Worm (Caenorhabditis elegans): Measurements from ENCODE around the gene C01G5.25.

The C01G5.25 gene

DNA sequence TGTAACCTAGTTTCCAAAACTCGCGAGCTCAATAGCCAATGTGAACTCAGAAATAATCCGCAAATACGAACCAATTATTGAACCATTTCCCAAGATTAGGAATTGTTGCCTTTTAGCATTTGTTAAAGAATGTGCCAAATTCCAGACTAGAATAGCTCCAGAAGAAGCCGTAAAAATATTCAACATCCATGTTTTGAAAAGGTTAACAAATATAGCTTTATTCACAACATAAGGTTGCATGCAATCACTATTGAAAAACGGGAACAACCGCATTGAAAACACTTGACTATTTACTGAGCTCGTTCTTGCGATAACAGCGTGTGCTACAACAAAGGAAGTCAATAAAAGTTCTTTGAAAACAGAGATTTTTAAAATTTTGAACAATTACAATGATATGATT lies 15.0 kb upstream of the C01G5.25 start:
- TF ChIP-seq F49E8.2 (tag; optimal IDR thresholded peaks at IDR 0.05; ENCODE audit: insufficient read depth) (peak; percentile 78), Y79H2A.3 (GFP tag; conservative IDR thresholded peaks at IDR 0.05) (no peak; the same call in 1 of the 2 replicates), mes-4 (tag; optimal IDR thresholded peaks at IDR 0.05) (no peak), ceh-40 (GFP tag; IDR thresholded peaks at IDR 0.05) (0 out of 2 replicates have a peak, but pooled peaks have one; percentile 66), F57C9.4 (tag; optimal IDR thresholded peaks at IDR 0.05) (no peak), let-526 (GFP tag; IDR thresholded peaks at IDR 0.05) (no peak), let-607 (tag; optimal IDR thresholded peaks at IDR 0.05) (no peak), tlf-1 (GFP tag; optimal IDR thresholded peaks at IDR 0.05) (no peak), nhr-120 (GFP tag; IDR thresholded peaks at IDR 0.05) (no peak), nfya-2 (GFP tag; IDR thresholded peaks at IDR 0.05) (0 out of 2 replicates have a peak, but pooled peaks have one; percentile 53), Y95B8A.8 (GFP tag; IDR thresholded peaks at IDR 0.05) (no peak), nfya-1 (tag; optimal IDR thresholded peaks at IDR 0.05; ENCODE audit: borderline replicate concordance, insufficient read depth) (no peak), F10E7.11 (tag; optimal IDR thresholded peaks at IDR 0.05) (no peak), ekl-4 (GFP tag; IDR thresholded peaks at IDR 0.05) (peak; percentile 88), unc-130 (GFP tag; optimal IDR thresholded peaks at IDR 0.05) (peak; percentile 59), B0336.3 (GFP tag; IDR thresholded peaks at IDR 0.05) (peak; percentile 63; the same call in 1 of the 2 replicates), aptf-3 (GFP tag; IDR thresholded peaks at IDR 0.05) (no peak), nhr-80 (tag; optimal IDR thresholded peaks at IDR 0.05) (no peak), die-1 (tag; optimal IDR thresholded peaks at IDR 0.05) (peak; percentile 4), bed-1 (GFP tag; IDR thresholded peaks at IDR 0.05) (no peak), chd-7 (tag; optimal IDR thresholded peaks at IDR 0.05) (no peak), T07F8.4 (tag; optimal IDR thresholded peaks at IDR 0.05) (no peak), hlh-26 (GFP tag; conservative IDR thresholded peaks at IDR 0.05) (no peak), dox-1 (GFP tag; IDR thresholded peaks at IDR 0.05) (no peak), madf-10 (tag; optimal IDR thresholded peaks at IDR 0.05) (no peak), T26A5.8 (tag; optimal IDR thresholded peaks at IDR 0.05) (no peak), rpc-1 (optimal IDR thresholded peaks at IDR 0.05) (no peak), rpc-1 (tag; optimal IDR thresholded peaks at IDR 0.05) (no peak), unc-62 (GFP tag; optimal IDR thresholded peaks at IDR 0.05) (no peak), ama-1 (optimal IDR thresholded peaks at IDR 0.05) (no peak), ama-1 (GFP tag; optimal IDR thresholded peaks at IDR 0.05) (peak in 1 of 2 experiments; percentile 35), ceh-58 (GFP tag; IDR thresholded peaks at IDR 0.05) (peak; percentile 85; the same call in 1 of the 2 replicates), lin-35 (GFP tag; optimal IDR thresholded peaks at IDR 0.05) (no peak), nhr-179 (tag; optimal IDR thresholded peaks at IDR 0.05) (no peak), madf-6 (GFP tag; IDR thresholded peaks at IDR 0.05) (peak; percentile 74), lsl-1 (GFP tag; optimal IDR thresholded peaks at IDR 0.05) (peak; percentile 8), him-1 (tag; optimal IDR thresholded peaks at IDR 0.05) (peak; percentile 12), hmg-20 (GFP tag; IDR thresholded peaks at IDR 0.05) (0 out of 2 replicates have a peak, but pooled peaks have one; percentile 41), aptf-2 (GFP tag; conservative IDR thresholded peaks at IDR 0.05) (no peak), ztf-22 (GFP tag; optimal IDR thresholded peaks at IDR 0.05) (no peak), tbp1 (GFP tag; optimal IDR thresholded peaks at IDR 0.05) (peak; percentile 46), ccch-3 (GFP tag; optimal IDR thresholded peaks at IDR 0.05) (no peak), nfyb-1 (GFP tag; IDR thresholded peaks at IDR 0.05) (peak; percentile 59; the same call in 1 of the 2 replicates), ztf-25 (GFP tag; IDR thresholded peaks at IDR 0.05) (no peak), cebp-1 (GFP tag; IDR thresholded peaks at IDR 0.05) (no peak), cebp-1 (tag; optimal IDR thresholded peaks at IDR 0.05) (peak; percentile 35), dpl-1 (GFP tag; optimal IDR thresholded peaks at IDR 0.05) (no peak), hsf-1 (GFP tag; IDR thresholded peaks at IDR 0.05) (peak; percentile 68), rcor-1 (GFP tag; IDR thresholded peaks at IDR 0.05) (peak; percentile 57; the same call in 1 of the 2 replicates), athp-1 (tag; optimal IDR thresholded peaks at IDR 0.05) (peak; percentile 76)
